Fruit fly (Drosophila melanogaster): ENCODE measurements around the gene rpk.

The rpk gene

DNA sequence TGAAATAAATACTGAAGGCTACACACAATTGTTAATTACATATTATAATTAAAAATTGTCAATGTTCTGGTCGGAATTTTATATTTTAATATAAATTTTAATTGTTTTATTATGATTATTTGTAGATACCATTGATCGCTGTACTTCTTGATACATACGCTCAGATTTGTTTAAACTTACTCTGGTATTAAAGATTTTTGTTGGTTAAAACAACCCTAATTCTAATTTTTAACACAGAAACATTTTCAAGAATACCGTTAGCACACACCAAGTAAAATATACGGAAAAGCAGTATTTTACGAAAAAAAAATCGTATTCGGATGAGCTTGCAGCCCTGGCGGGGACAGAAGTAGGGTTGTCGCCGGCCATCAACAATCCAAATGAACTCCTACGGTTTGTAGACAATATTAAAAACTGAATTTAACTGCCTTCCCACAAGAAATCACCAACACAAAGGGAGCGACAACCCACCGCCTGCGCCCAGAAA is 4.1 kb upstream of the rpk start, which contains the start of the genes CG9775, MED31 and slx1 (continued):
- TF ChIP-seq CG16863 (GFP tag; optimal IDR thresholded peaks at IDR 0.05) (no peak), nerfin-2 (GFP tag; IDR thresholded peaks at IDR 0.05; ENCODE audit: partially characterized antibody) (no peak), seq (GFP tag; IDR thresholded peaks at IDR 0.05) (peak; percentile 72; the same call in 1 of the 2 replicates), CG8089 (GFP tag; optimal IDR thresholded peaks at IDR 0.05) (no peak), CG15479 (GFP tag; optimal IDR thresholded peaks at IDR 0.05) (no peak), CG4282 (GFP tag; optimal IDR thresholded peaks at IDR 0.05) (no peak), Taf1 (GFP tag; IDR thresholded peaks at IDR 0.05) (peak; percentile 40; the same call in 1 of the 2 replicates), chif (GFP tag; optimal IDR thresholded peaks at IDR 0.05) (no peak), bsh (GFP tag; optimal IDR thresholded peaks at IDR 0.05) (peak in 1 of 2 experiments; percentile 77), CG1024 (GFP tag; IDR thresholded peaks at IDR 0.05) (peak; percentile 59), MESR4 (GFP tag; optimal IDR thresholded peaks at IDR 0.05) (peak; percentile 31), ATbp (GFP tag; optimal IDR thresholded peaks at IDR 0.05) (no peak), danr (GFP tag; IDR thresholded peaks at IDR 0.05) (peak; percentile 51; the same call in 1 of the 2 replicates), MBD-R2 (GFP tag; IDR thresholded peaks at IDR 0.05) (peak; percentile 74), CG7372 (GFP tag; IDR thresholded peaks at IDR 0.05) (peak; percentile 75), vfl (GFP tag; optimal IDR thresholded peaks at IDR 0.05) (no peak), CG15011 (GFP tag; optimal IDR thresholded peaks at IDR 0.05) (no peak), CG6654 (GFP tag; optimal IDR thresholded peaks at IDR 0.05) (peak; percentile 30), Hr78 (GFP tag; optimal IDR thresholded peaks at IDR 0.05) (no peak), Dek (tag; optimal IDR thresholded peaks at IDR 0.05) (peak; percentile 72), CG10565 (GFP tag; optimal IDR thresholded peaks at IDR 0.05) (no peak), Rx (GFP tag; IDR thresholded peaks at IDR 0.05) (peak; percentile 45), klu (GFP tag; IDR thresholded peaks at IDR 0.05) (peak; percentile 61; the same call in 1 of the 2 replicates), Gug (GFP tag; IDR thresholded peaks at IDR 0.05) (peak; percentile 51; the same call in 3 of the 4 replicates), CG4707 (GFP tag; optimal IDR thresholded peaks at IDR 0.05) (no peak), NK7.1 (GFP tag; optimal IDR thresholded peaks at IDR 0.05) (no peak), CG4328 (GFP tag; optimal IDR thresholded peaks at IDR 0.05) (peak; percentile 65), ftz-f1 (GFP tag; optimal IDR thresholded peaks at IDR 0.05) (no peak), CG15601 (tag; optimal IDR thresholded peaks at IDR 0.05) (peak; percentile 72), ap (GFP tag; IDR thresholded peaks at IDR 0.05) (no peak), prd (optimal IDR thresholded peaks at IDR 0.05) (no peak), prd (GFP tag; IDR thresholded peaks at IDR 0.05) (peak; percentile 76; the same call in 2 of the 3 replicates), Fer1 (GFP tag; optimal IDR thresholded peaks at IDR 0.05) (peak; percentile 57), CG11504 (tag; optimal IDR thresholded peaks at IDR 0.05) (peak; percentile 86), tll (GFP tag; optimal IDR thresholded peaks at IDR 0.05) (no peak), Atf3 (GFP tag; optimal IDR thresholded peaks at IDR 0.05) (no peak), btn (GFP tag; optimal IDR thresholded peaks at IDR 0.05) (no peak), maf-S (GFP tag; optimal IDR thresholded peaks at IDR 0.05) (peak; percentile 23), D19A (tag; optimal IDR thresholded peaks at IDR 0.05) (peak; percentile 73), p53 (GFP tag; optimal IDR thresholded peaks at IDR 0.05) (no peak), CG4730 (GFP tag; IDR thresholded peaks at IDR 0.05) (peak; percentile 58), CG18619 (GFP tag; optimal IDR thresholded peaks at IDR 0.05) (peak; percentile 68), CG10654 (GFP tag; optimal IDR thresholded peaks at IDR 0.05) (peak; percentile 56), HLH54F (GFP tag; optimal IDR thresholded peaks at IDR 0.05) (no peak), odd (GFP tag; optimal IDR thresholded peaks at IDR 0.05) (peak; percentile 33), sd (tag; optimal IDR thresholded peaks at IDR 0.05) (no peak), CG5245 (GFP tag; optimal IDR thresholded peaks at IDR 0.05) (peak; percentile 9), Nf-YC (tag; optimal IDR thresholded peaks at IDR 0.05) (peak; percentile 74), sima (GFP tag; optimal IDR thresholded peaks at IDR 0.05) (no peak), gsb-n (tag; optimal IDR thresholded peaks at IDR 0.05) (peak; percentile 78), CG7839 (tag; optimal IDR thresholded peaks at IDR 0.05) (peak; percentile 82)
